Fruit fly (Drosophila melanogaster) whole organism, wandering third instar larva: ENCODE measurements around the gene srp.

Experiments
- Abd-B ChIP-seq: fragments of >200 bp; optimal IDR thresholded peaks from 2 replicates; lab custom pipeline; 2017; ENCODE audit warnings: missing biosample characterization, missing genetic modification characterization
- CG9705 ChIP-seq: fragments of 200-800 bp; sonication (Bioruptor generic); optimal IDR thresholded peaks from 2 replicates; lab custom pipeline; 2018; ENCODE audit warnings: missing biosample characterization, mild to moderate bottlenecking, missing genetic modification characterization
- Dfd ChIP-seq: fragments of >200 bp; optimal IDR thresholded peaks from 2 replicates; lab custom pipeline; 2017; ENCODE audit warnings: missing biosample characterization, missing genetic modification characterization
- Dif ChIP-seq: fragments of 200-275, 200-300 bp; sonication (Bioruptor generic); optimal IDR thresholded peaks from 2 replicates; lab custom pipeline; 2018; ENCODE audit warnings: missing biosample characterization, missing genetic modification characterization; ENCODE audit not compliant: partially characterized antibody
- GATAd ChIP-seq: sonication (Bioruptor generic); optimal IDR thresholded peaks from 2 replicates; lab custom pipeline; 2016; ENCODE audit warnings: missing biosample characterization, missing genetic modification characterization
- HLH106 ChIP-seq: fragments of 200-800 bp; optimal IDR thresholded peaks from 3 replicates; lab custom pipeline; 2019; ENCODE audit warnings: missing biosample characterization, mild to moderate bottlenecking, missing genetic modification characterization, moderate library complexity
- Hnf4 ChIP-seq: fragments of 200-800 bp; sonication (Bioruptor generic); optimal IDR thresholded peaks from 2 replicates; lab custom pipeline; 2016; ENCODE audit warnings: missing biosample characterization, mild to moderate bottlenecking, missing genetic modification characterization
- Hr78 ChIP-seq: fragments of >200 bp; optimal IDR thresholded peaks from 2 replicates; lab custom pipeline; 2017; ENCODE audit warnings: missing biosample characterization, missing genetic modification characterization
- Hr83 ChIP-seq: fragments of 200-300 bp; sonication (Bioruptor generic); optimal IDR thresholded peaks from 2 replicates; lab custom pipeline; 2016; ENCODE audit warnings: missing biosample characterization, mild to moderate bottlenecking, missing genetic modification characterization, moderate library complexity; ENCODE audit not compliant: poor library complexity, severe bottlenecking
- Jra ChIP-seq: sonication (Bioruptor generic); optimal IDR thresholded peaks from 2 replicates; lab custom pipeline; 2016; ENCODE audit warnings: missing biosample characterization, missing genetic modification characterization
- Myc ChIP-seq: fragments of >200 bp; optimal IDR thresholded peaks from 2 replicates; lab custom pipeline; 2017
- N ChIP-seq: fragments of >200 bp; optimal IDR thresholded peaks from 2 replicates; lab custom pipeline; 2018; ENCODE audit warnings: missing biosample characterization, missing external identifiers, missing genetic modification characterization
- OdsH ChIP-seq: fragments of 200-800 bp; sonication (Bioruptor generic); optimal IDR thresholded peaks from 2 replicates; lab custom pipeline; 2016; ENCODE audit warnings: missing biosample characterization, mild to moderate bottlenecking, missing genetic modification characterization
- Rel ChIP-seq, 2 experiments: fragments of 200-800 bp; sonication (Bioruptor generic) in 1 of 2; optimal IDR thresholded peaks; 2 replicates in 1 of 2; 3 replicates in 1 of 2; lab custom pipeline; 2016 to 2019; ENCODE audit warnings: mild to moderate bottlenecking in 2 of 2, missing biosample characterization in 2 of 2, missing genetic modification characterization in 2 of 2, moderate library complexity in 1 of 2
- Sp1 ChIP-seq: fragments of 200-800 bp; sonication (Bioruptor generic); optimal IDR thresholded peaks from 3 replicates; lab custom pipeline; 2019; ENCODE audit warnings: missing biosample characterization, mild to moderate bottlenecking, missing genetic modification characterization, moderate library complexity
- Vsx2 ChIP-seq: fragments of 200-300, 225-300 bp; sonication (Bioruptor generic); optimal IDR thresholded peaks from 2 replicates; lab custom pipeline; 2018; ENCODE audit warnings: missing biosample characterization, missing genetic modification characterization; ENCODE audit not compliant: partially characterized antibody
- br ChIP-seq: fragments of 200-800 bp; sonication (Bioruptor generic); optimal IDR thresholded peaks from 2 replicates; lab custom pipeline; 2016; ENCODE audit warnings: missing biosample characterization, missing genetic modification characterization
- brk ChIP-seq: fragments of 200-800 bp; sonication (Bioruptor generic); optimal IDR thresholded peaks from 2 replicates; lab custom pipeline; 2016; ENCODE audit warnings: missing biosample characterization, mild to moderate bottlenecking, missing genetic modification characterization
- dmrt93B ChIP-seq: fragments of 200-800 bp; sonication (Bioruptor generic); optimal IDR thresholded peaks from 2 replicates; lab custom pipeline; 2018; ENCODE audit warnings: missing biosample characterization, mild to moderate bottlenecking, missing genetic modification characterization
- dsf ChIP-seq: sonication (Bioruptor generic); optimal IDR thresholded peaks from 2 replicates; lab custom pipeline; 2016; ENCODE audit warnings: missing biosample characterization, missing genetic modification characterization, borderline replicate concordance
- ey ChIP-seq: fragments of 200-800 bp; sonication (Bioruptor generic); optimal IDR thresholded peaks from 2 replicates; lab custom pipeline; 2016; ENCODE audit warnings: missing biosample characterization, missing genetic modification characterization
- foxo ChIP-seq, 2 experiments: fragments of 200-800 bp; sonication (Bioruptor generic); optimal IDR thresholded peaks; 2 replicates in 1 of 2; 3 replicates in 1 of 2; lab custom pipeline; 2016 to 2017; ENCODE audit warnings: missing biosample characterization in 2 of 2, missing genetic modification characterization in 2 of 2
- fru ChIP-seq: fragments of 200-800 bp; sonication (Bioruptor generic); optimal IDR thresholded peaks from 3 replicates; lab custom pipeline; 2016; ENCODE audit warnings: missing biosample characterization, mild to moderate bottlenecking, missing genetic modification characterization
- h ChIP-seq: fragments of 200-800 bp; sonication (Bioruptor generic); optimal IDR thresholded peaks from 3 replicates; lab custom pipeline; 2016; ENCODE audit warnings: missing biosample characterization, mild to moderate bottlenecking, missing genetic modification characterization
- lola ChIP-seq: fragments of >200 bp; optimal IDR thresholded peaks from 2 replicates; lab custom pipeline; 2017; ENCODE audit warnings: missing biosample characterization, missing genetic modification characterization
- psq ChIP-seq: fragments of 200-800 bp; sonication (Bioruptor generic); optimal IDR thresholded peaks from 3 replicates; lab custom pipeline; 2017; ENCODE audit warnings: missing biosample characterization, mild to moderate bottlenecking, missing genetic modification characterization, moderate library complexity
- rgr ChIP-seq: fragments of 200-800 bp; sonication (Bioruptor generic); optimal IDR thresholded peaks from 3 replicates; lab custom pipeline; 2016; ENCODE audit warnings: missing biosample characterization, mild to moderate bottlenecking, missing genetic modification characterization
- sage ChIP-seq: fragments of 200-800 bp; sonication (Bioruptor generic); optimal IDR thresholded peaks from 2 replicates; lab custom pipeline; 2016; ENCODE audit warnings: missing biosample characterization, mild to moderate bottlenecking, missing genetic modification characterization
- sv ChIP-seq: fragments of 200-800 bp; sonication (Bioruptor generic); optimal IDR thresholded peaks from 3 replicates; lab custom pipeline; 2016; ENCODE audit warnings: missing biosample characterization, missing genetic modification characterization
- tai ChIP-seq: sonication (Bioruptor generic); optimal IDR thresholded peaks from 2 replicates; lab custom pipeline; 2016; ENCODE audit warnings: missing biosample characterization, missing genetic modification characterization
- usp ChIP-seq: fragments of >200 bp; optimal IDR thresholded peaks from 2 replicates; lab custom pipeline; 2017; ENCODE audit warnings: missing biosample characterization, missing genetic modification characterization
- woc ChIP-seq: sonication (Bioruptor generic); optimal IDR thresholded peaks from 2 replicates; lab custom pipeline; 2016; ENCODE audit warnings: missing biosample characterization, mild to moderate bottlenecking, missing genetic modification characterization

srp gene

dm6 chr3R:15985762-15986214 is at the start of gene srp:
Gene srp (plus strand): TSS chr3R:15986152.
- TF ChIP-seq Dif (GFP tag; lab: Kevin White, UChicago) = no peak
- TF ChIP-seq lola (GFP tag; lab: Kevin White, UChicago) = no peak
- TF ChIP-seq fru (GFP tag; lab: Kevin White, UChicago) = peak; percentile 40
- no peak for TF ChIP-seq ey
- TF ChIP-seq Myc (lab: Kevin White, UChicago) = no peak
- no peak for TF ChIP-seq OdsH (GFP tag; lab: Kevin White, UChicago)
- no peak for TF ChIP-seq Abd-B
- TF ChIP-seq Rel (GFP tag; optimal IDR thresholded peaks at IDR 0.05; lab: Kevin White, UChicago) = no peak
- peak; percentile 86 for TF ChIP-seq Rel (tag; optimal IDR thresholded peaks at IDR 0.05; lab: Kevin White, UChicago)
- TF ChIP-seq CG9705 (GFP tag; lab: Kevin White, UChicago) = no peak
- TF ChIP-seq h (GFP tag; lab: Kevin White, UChicago) = peak; percentile 83
- TF ChIP-seq Vsx2 (GFP tag; lab: Kevin White, UChicago) = no peak
- TF ChIP-seq rgr (GFP tag; lab: Kevin White, UChicago) = no peak
- TF ChIP-seq brk (GFP tag; lab: Kevin White, UChicago) = no peak
- no peak for TF ChIP-seq N (GFP tag; lab: Kevin White, UChicago)
- TF ChIP-seq tai = no peak

dm6 chr3R:15937708-15938107 is 48.2 kb upstream of the srp start:
- TF ChIP-seq Rel (GFP tag; optimal IDR thresholded peaks at IDR 0.05; lab: Kevin White, UChicago) (no peak), Rel (tag; optimal IDR thresholded peaks at IDR 0.05; lab: Kevin White, UChicago) (no peak), Hnf4 (GFP tag; lab: Kevin White, UChicago) (no peak), sage (no peak), HLH106 (no peak), woc (GFP tag; lab: Kevin White, UChicago) (no peak), Myc (lab: Kevin White, UChicago) (no peak), Dfd (GFP tag; lab: Kevin White, UChicago) (no peak), psq (no peak), GATAd (GFP tag; lab: Kevin White, UChicago) (no peak), usp (no peak), dsf (GFP tag; lab: Kevin White, UChicago) (no peak), dmrt93B (GFP tag; lab: Kevin White, UChicago) (no peak), brk (GFP tag; lab: Kevin White, UChicago) (no peak), Jra (GFP tag; lab: Kevin White, UChicago) (no peak), h (GFP tag; lab: Kevin White, UChicago) (no peak), Sp1 (GFP tag; lab: Kevin White, UChicago) (no peak), br (no peak)

dm6 chr3R:15947605-15948004 is 38.3 kb upstream of the srp start:
- TF ChIP-seq usp (no peak), brk (GFP tag; lab: Kevin White, UChicago) (no peak), br (no peak), CG9705 (GFP tag; lab: Kevin White, UChicago) (no peak), Dif (GFP tag; lab: Kevin White, UChicago) (no peak), sv (GFP tag; lab: Kevin White, UChicago) (no peak), Hr78 (GFP tag; lab: Kevin White, UChicago) (no peak), lola (GFP tag; lab: Kevin White, UChicago) (no peak), Jra (GFP tag; lab: Kevin White, UChicago) (no peak)

dm6 chr3R:15950843-15951242 is 35.1 kb upstream of the srp start, which contains the start of the genes CG31088 and CG46383:
Gene CG31088 (minus strand): TSS chr3R:15950943.
Gene CG46383 (minus strand): TSS chr3R:15950943.
- TF ChIP-seq OdsH (GFP tag; lab: Kevin White, UChicago) (no peak), Sp1 (GFP tag; lab: Kevin White, UChicago) (no peak), Abd-B (no peak), Myc (lab: Kevin White, UChicago) (no peak), Hr78 (GFP tag; lab: Kevin White, UChicago) (no peak), Hr83 (GFP tag; lab: Kevin White, UChicago) (no peak), Dif (GFP tag; lab: Kevin White, UChicago) (no peak), HLH106 (no peak), usp (no peak), fru (GFP tag; lab: Kevin White, UChicago) (no peak), Dfd (GFP tag; lab: Kevin White, UChicago) (no peak), woc (GFP tag; lab: Kevin White, UChicago) (no peak), Hnf4 (GFP tag; lab: Kevin White, UChicago) (no peak), rgr (GFP tag; lab: Kevin White, UChicago) (no peak), foxo (GFP tag; optimal IDR thresholded peaks at IDR 0.05; lab: Kevin White, UChicago) (no peak), Vsx2 (GFP tag; lab: Kevin White, UChicago) (no peak), sv (GFP tag; lab: Kevin White, UChicago) (no peak), ey (no peak)
- TF ChIP-seq, all 38 proteins: peak for 0
